Fruit fly (Drosophila melanogaster): ENCODE data around the gene AstA.
A peak's percentile ranks its signal among the peaks of the same experiment; 100 is the strongest.

The AstA gene

dm6 chr3R:24764971-24765370, at the start of gene AstA:
Gene AstA, minus strand, starts transcription at chr3R:24765071.
- no peak for TF ChIP-seq CG17801 (GFP tag; optimal IDR thresholded peaks at IDR 0.05; ENCODE audit: partially characterized antibody)

dm6 chr3R:24813637-24814301, 48.9 kb upstream of the AstA start, which contains the start of the genes lili and CG34150:
Gene lili, minus strand, starts transcription at chr3R:24814012.
Gene CG34150, plus strand, starts transcription at chr3R:24814262.
- peak; percentile 81 for TF ChIP-seq CG17801 (GFP tag; optimal IDR thresholded peaks at IDR 0.05; ENCODE audit: partially characterized antibody)

dm6 chr3R:24812987-24813636, 48.2 kb upstream of the AstA start:
- TF ChIP-seq CG17801 (GFP tag; optimal IDR thresholded peaks at IDR 0.05; ENCODE audit: partially characterized antibody), result no peak

- no peak for TF ChIP-seq CG17801 (GFP tag; optimal IDR thresholded peaks at IDR 0.05; ENCODE audit: partially characterized antibody)
These were observed 47.5 kb upstream of the AstA start for dm6 chr3R:24812394-24812793.

- TF ChIP-seq CG17801 (GFP tag; optimal IDR thresholded peaks at IDR 0.05; ENCODE audit: partially characterized antibody), result peak; percentile 73
These were observed 46.2 kb upstream of the AstA start for dm6 chr3R:24810844-24811625.

dm6 chr3R:24809576-24810279, 44.9 kb upstream of the AstA start:
- no peak for TF ChIP-seq CG17801 (GFP tag; optimal IDR thresholded peaks at IDR 0.05; ENCODE audit: partially characterized antibody)

- no peak for TF ChIP-seq CG17801 (GFP tag; optimal IDR thresholded peaks at IDR 0.05; ENCODE audit: partially characterized antibody)
These were observed 42.5 kb upstream of the AstA start, which contains the start of gene CG6980 for dm6 chr3R:24807321-24807720. Gene CG6980, plus strand, starts transcription at chr3R:24807621.

- no peak for TF ChIP-seq CG17801 (GFP tag; optimal IDR thresholded peaks at IDR 0.05; ENCODE audit: partially characterized antibody)
These were observed 40.2 kb upstream of the AstA start, which contains the start of gene polybromo for dm6 chr3R:24805048-24805447. Gene polybromo, minus strand, starts transcription at chr3R:24805259.

dm6 chr3R:24799503-24799902, 34.6 kb upstream of the AstA start, which contains the start of gene Ude:
Gene Ude, minus strand, starts transcription at chr3R:24799668.
- TF ChIP-seq CG17801 (GFP tag; optimal IDR thresholded peaks at IDR 0.05; ENCODE audit: partially characterized antibody), result no peak

- TF ChIP-seq CG17801 (GFP tag; optimal IDR thresholded peaks at IDR 0.05; ENCODE audit: partially characterized antibody), result no peak
These were observed 33.7 kb upstream of the AstA start for dm6 chr3R:24798595-24798994.

- TF ChIP-seq CG17801 (GFP tag; optimal IDR thresholded peaks at IDR 0.05; ENCODE audit: partially characterized antibody), result no peak
These were observed 25.2 kb upstream of the AstA start, which contains the start of gene CG13634 for dm6 chr3R:24790036-24790435. Gene CG13634, minus strand, starts transcription at chr3R:24790136.

- TF ChIP-seq CG17801 (GFP tag; optimal IDR thresholded peaks at IDR 0.05; ENCODE audit: partially characterized antibody), result no peak
These were observed 22.9 kb upstream of the AstA start, which contains the start of gene Ets96B for dm6 chr3R:24787734-24788133. Gene Ets96B, plus strand, starts transcription at chr3R:24788054.

- TF ChIP-seq CG17801 (GFP tag; optimal IDR thresholded peaks at IDR 0.05; ENCODE audit: partially characterized antibody), result peak; percentile 56
These were observed 22.2 kb upstream of the AstA start, which contains the start of gene CG5805 for dm6 chr3R:24787042-24787565. Gene CG5805, minus strand, starts transcription at chr3R:24787421.

dm6 chr3R:24778218-24778739, 13.4 kb upstream of the AstA start:
- no peak for TF ChIP-seq CG17801 (GFP tag; optimal IDR thresholded peaks at IDR 0.05; ENCODE audit: partially characterized antibody)

All from ovary, adult (tissue).